Worm (Caenorhabditis elegans) whole organism, L1 larva: ENCODE data around the gene nspc-9.

Experiments
- alr-1 ChIP-seq: fragments of 200-800 bp; sonication (Bioruptor generic); optimal IDR thresholded peaks from 2 replicates; lab custom pipeline; 2018; ENCODE audit warnings: borderline replicate concordance, mild to moderate bottlenecking, missing genetic modification characterization, missing compliant biosample characterization
- aly-2 ChIP-seq: fragments of 150-350 bp; optimal IDR thresholded peaks from 2 replicates; lab custom pipeline; 2014; ENCODE audit warnings: missing biosample characterization, missing genetic modification characterization
- ceh-63 ChIP-seq: fragments of 200-800 bp; sonication (Bioruptor generic); optimal IDR thresholded peaks from 2 replicates; lab custom pipeline; 2018; ENCODE audit warnings: mild to moderate bottlenecking, missing genetic modification characterization, missing compliant biosample characterization
- ces-1 ChIP-seq: fragments of 150-350 bp; optimal IDR thresholded peaks from 2 replicates; lab custom pipeline; 2014; ENCODE audit warnings: missing biosample characterization, missing genetic modification reagents, missing genetic modification characterization
- egl-27 ChIP-seq, 2 experiments: fragments of 150-350 bp in 1 of 2; sonication (generic microtip); optimal IDR thresholded peaks; 3 replicates each; lab custom pipeline; 2017 to 2018; ENCODE audit warnings: missing biosample characterization in 2 of 2, missing genetic modification characterization in 2 of 2, missing genetic modification reagents in 2 of 2
- ets-5 ChIP-seq: fragments of 200-800 bp; sonication (Bioruptor generic); IDR thresholded peaks from 2 replicates; pipeline ENCODE4 v1.3.6; 2022; ENCODE audit warnings: missing genetic modification characterization, missing compliant biosample characterization
- nhr-77 ChIP-seq: fragments of 150-350 bp; optimal IDR thresholded peaks from 2 replicates; lab custom pipeline; 2014; ENCODE audit warnings: missing biosample characterization, missing genetic modification characterization
- skn-1 ChIP-seq: fragments of 150-350 bp; optimal IDR thresholded peaks from 2 replicates; lab custom pipeline; 2014; ENCODE audit warnings: missing biosample characterization, missing genetic modification characterization
- sox-4 ChIP-seq: sonication (generic microtip); optimal IDR thresholded peaks from 2 replicates; lab custom pipeline; 2016; ENCODE audit warnings: missing genetic modification characterization, missing compliant biosample characterization
- ztf-11 ChIP-seq, 2 experiments: sonication (generic microtip); optimal IDR thresholded peaks; 2 replicates each; lab custom pipeline; 2016 to 2017; ENCODE audit warnings: missing genetic modification characterization in 2 of 2, missing biosample characterization in 1 of 2, missing compliant biosample characterization in 1 of 2
- ztf-4 ChIP-seq: fragments of 150-350 bp; optimal IDR thresholded peaks from 2 replicates; lab custom pipeline; 2014; ENCODE audit warnings: missing biosample characterization, missing genetic modification characterization

ce11 chrX:12298324-12298723 is 44.9 kb downstream of the nspc-9 start, which contains the start of gene W06D11.3:
- no peak for TF ChIP-seq alr-1 (tag; lab: Kevin White, UChicago)
- TF ChIP-seq egl-27 (tag; optimal IDR thresholded peaks at IDR 0.05; lab: Kevin White, UChicago), result no peak
- no peak for TF ChIP-seq ces-1
- TF ChIP-seq ztf-4 (tag; lab: Kevin White, UChicago), result no peak
- TF ChIP-seq ztf-11 (tag; optimal IDR thresholded peaks at IDR 0.05; lab: Kevin White, UChicago), result no peak
- TF ChIP-seq ets-5, result no peak
- TF ChIP-seq sox-4 (tag; lab: Kevin White, UChicago), result no peak
- TF ChIP-seq skn-1 (tag; lab: Kevin White, UChicago), result no peak
- TF ChIP-seq nhr-77 (tag; lab: Kevin White, UChicago), result no peak
- TF ChIP-seq ceh-63 (GFP tag; lab: Kevin White, UChicago), result no peak
- TF ChIP-seq aly-2, result no peak
